Fruit fly (Drosophila melanogaster) whole organism, adult: ENCODE measurements around the gene CG13086.

Source experiments
- CG14711 ChIP-seq: fragments of 200-800 bp; sonication (Bioruptor generic); optimal IDR thresholded peaks from 2 replicates; lab custom pipeline; 2018; ENCODE audit warnings: missing biosample characterization, mild to moderate bottlenecking, missing genetic modification characterization, moderate library complexity
- CG1620 ChIP-seq: fragments of 200-800 bp; sonication (Bioruptor generic); optimal IDR thresholded peaks from 2 replicates; lab custom pipeline; 2016; ENCODE audit warnings: missing biosample characterization, missing genetic modification characterization
- CG33017 ChIP-seq: fragments of 200-800 bp; sonication (Bioruptor generic); optimal IDR thresholded peaks from 2 replicates; lab custom pipeline; 2018; ENCODE audit warnings: missing biosample characterization, mild to moderate bottlenecking, missing genetic modification characterization, moderate library complexity
- CG5204 ChIP-seq: fragments of 200-800 bp; sonication (Bioruptor generic); optimal IDR thresholded peaks from 2 replicates; lab custom pipeline; 2016; ENCODE audit warnings: missing biosample characterization, missing genetic modification characterization
- CG7045 ChIP-seq: fragments of 200-800 bp; sonication (Bioruptor generic); optimal IDR thresholded peaks from 2 replicates; lab custom pipeline; 2017; ENCODE audit warnings: missing biosample characterization, mild to moderate bottlenecking, missing genetic modification characterization
- Mnt ChIP-seq: fragments of 200-800 bp; sonication (Bioruptor generic); optimal IDR thresholded peaks from 2 replicates; lab custom pipeline; 2016; ENCODE audit warnings: missing biosample characterization, mild to moderate bottlenecking, missing genetic modification characterization
- cnc ChIP-seq, 2 experiments: fragments of >200 bp; optimal IDR thresholded peaks; 2 replicates each; lab custom pipeline; 2017

dm6 chr2L:19397617-19398316 lies 33.6 kb downstream of the CG13086 start:
- TF ChIP-seq CG14711 (tag; lab: Kevin White, UChicago) (no peak), CG33017 (tag; lab: Kevin White, UChicago) (peak; percentile 29), CG1620 (GFP tag; lab: Kevin White, UChicago) (no peak), CG5204 (GFP tag; lab: Kevin White, UChicago) (peak; percentile 40), Mnt (GFP tag; lab: Kevin White, UChicago) (no peak), cnc (optimal IDR thresholded peaks at IDR 0.05; lab: Kevin White, UChicago) (no peak), CG7045 (GFP tag; lab: Kevin White, UChicago) (peak; percentile 23)
